Worm (Caenorhabditis elegans) whole organism, early embryonic: Measurements from ENCODE around the gene K02H11.4.

Source experiments
- B0310.2 ChIP-seq: sonication (generic microtip); optimal IDR thresholded peaks from 2 replicates; lab custom pipeline; 2016; ENCODE audit warnings: mild to moderate bottlenecking, missing genetic modification characterization, missing compliant biosample characterization
- F13C5.2 ChIP-seq: sonication (generic microtip); optimal IDR thresholded peaks from 2 replicates; lab custom pipeline; 2017; ENCODE audit warnings: mild to moderate bottlenecking, missing genetic modification characterization, inconsistent platforms, missing compliant biosample characterization
- ama-1 ChIP-seq: fragments of 150-350 bp; optimal IDR thresholded peaks from 2 replicates; lab custom pipeline; 2014
- ets-7 ChIP-seq: sonication (generic microtip); optimal IDR thresholded peaks from 2 replicates; lab custom pipeline; 2016; ENCODE audit warnings: missing genotype, missing genetic modification characterization, missing compliant biosample characterization
- flt-1 ChIP-seq: fragments of 200-800 bp; sonication (Bioruptor generic); IDR thresholded peaks from 2 replicates; pipeline ENCODE4 v1.3.6; 2022; ENCODE audit warnings: missing genetic modification characterization, missing compliant biosample characterization
- hmg-4 ChIP-seq: fragments of 200-800 bp; sonication (Bioruptor generic); optimal IDR thresholded peaks from 2 replicates; lab custom pipeline; 2018; ENCODE audit warnings: mild to moderate bottlenecking, missing genetic modification characterization, missing compliant biosample characterization
- scrt-1 ChIP-seq: fragments of 200-800 bp; sonication (Bioruptor generic); IDR thresholded peaks from 2 replicates; pipeline ENCODE4 v1.3.6; 2022; ENCODE audit warnings: missing genetic modification characterization, missing compliant biosample characterization
- sea-1 ChIP-seq: fragments of 200-800 bp; sonication (Bioruptor generic); conservative IDR thresholded peaks from 2 replicates; pipeline ENCODE4 v1.3.6; 2022; ENCODE audit warnings: missing genetic modification characterization, missing compliant biosample characterization
- tbx-37 ChIP-seq: fragments of 200-800 bp; sonication (Bioruptor generic); conservative IDR thresholded peaks from 2 replicates; pipeline ENCODE4 v1.3.6; 2022; ENCODE audit warnings: missing genetic modification reagents, missing genetic modification characterization, missing compliant biosample characterization
- tra-4 ChIP-seq: sonication (generic microtip); optimal IDR thresholded peaks from 2 replicates; lab custom pipeline; 2017; ENCODE audit warnings: missing genetic modification characterization, missing compliant biosample characterization

DNA sequence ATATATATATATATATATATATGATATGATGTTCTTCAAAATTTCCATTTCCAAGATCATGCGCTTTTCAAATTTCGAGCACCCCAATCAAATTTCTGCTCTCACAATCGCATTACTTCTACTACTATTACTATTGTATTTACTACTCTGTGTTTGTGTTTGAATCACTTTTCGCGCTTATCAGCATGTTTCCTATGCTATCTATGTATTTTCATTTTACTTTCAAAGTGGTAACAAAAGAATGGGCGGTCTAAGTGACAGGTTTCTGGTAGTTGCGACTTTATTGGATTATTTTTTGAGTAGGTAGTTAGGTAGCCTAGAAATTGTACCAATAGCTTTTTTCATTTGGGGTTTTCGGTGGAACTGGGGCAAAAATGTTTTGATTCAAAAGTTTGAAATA, 27.1 kb upstream of the K02H11.4 start:
- TF ChIP-seq ama-1: no peak
- TF ChIP-seq tra-4 (tag; lab: Kevin White, UChicago): no peak
- no peak for TF ChIP-seq F13C5.2
- TF ChIP-seq hmg-4: no peak
- no peak for TF ChIP-seq tbx-37 (GFP tag; lab: Robert Waterston, UW)
- TF ChIP-seq scrt-1 (GFP tag; lab: Robert Waterston, UW): no peak
- no peak for TF ChIP-seq sea-1 (GFP tag; lab: Robert Waterston, UW)
- TF ChIP-seq flt-1 (GFP tag; lab: Robert Waterston, UW): no peak
- no peak for TF ChIP-seq B0310.2 (tag; lab: Kevin White, UChicago)
- TF ChIP-seq ets-7 (tag; lab: Kevin White, UChicago): no peak
